Worm (Caenorhabditis elegans) whole organism, late embryonic: ENCODE data around the gene C07H6.2.

Experiments used
- F13H6.1 ChIP-seq: sonication (generic microtip); optimal IDR thresholded peaks from 2 replicates; lab custom pipeline; 2016; ENCODE audit warnings: missing genetic modification characterization, missing compliant biosample characterization
- hlh-6 ChIP-seq: sonication (generic microtip); optimal IDR thresholded peaks from 2 replicates; lab custom pipeline; 2016; ENCODE audit warnings: missing genotype, missing genetic modification characterization, missing compliant biosample characterization
- hlh-8 ChIP-seq: sonication (generic microtip); optimal IDR thresholded peaks from 2 replicates; lab custom pipeline; 2016; ENCODE audit warnings: missing genotype, missing genetic modification characterization, missing compliant biosample characterization
- sox-4 ChIP-seq: sonication (generic microtip); optimal IDR thresholded peaks from 2 replicates; lab custom pipeline; 2017; ENCODE audit warnings: mild to moderate bottlenecking, missing genetic modification characterization, inconsistent platforms, missing compliant biosample characterization
- ttx-3 ChIP-seq: sonication (generic microtip); optimal IDR thresholded peaks from 2 replicates; lab custom pipeline; 2016; ENCODE audit warnings: missing genetic modification reagents, missing genetic modification characterization, missing compliant biosample characterization

DNA sequence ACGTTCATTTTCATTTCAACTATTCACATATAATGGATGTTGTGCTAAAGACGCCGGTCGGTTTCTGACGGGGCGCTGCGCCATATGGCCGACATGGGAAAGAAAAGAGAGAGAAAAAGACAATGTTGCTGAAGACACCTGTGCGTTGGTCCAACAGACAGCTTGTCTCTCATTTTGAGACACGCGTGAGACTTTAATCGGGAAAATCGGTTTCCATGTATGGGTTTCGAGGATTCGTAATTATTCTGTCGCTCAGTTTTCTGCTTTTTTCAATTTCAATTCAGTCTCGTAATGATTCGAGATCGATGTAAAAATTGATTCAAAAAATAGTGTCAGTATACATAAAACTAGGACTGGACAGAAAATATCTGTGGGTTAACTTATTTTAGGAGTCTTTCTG, 10.0 kb downstream of the C07H6.2 start:
- TF ChIP-seq sox-4 (tag; lab: Kevin White, UChicago) (no peak), hlh-6 (tag; lab: Kevin White, UChicago) (no peak), F13H6.1 (tag; lab: Kevin White, UChicago) (no peak), hlh-8 (tag; lab: Kevin White, UChicago) (no peak), ttx-3 (tag; lab: Kevin White, UChicago) (no peak)
